Worm (Caenorhabditis elegans) whole organism, L4 larva: ENCODE data around the gene him-10.

Experiments
- F10B5.3 ChIP-seq: sonication (generic microtip); optimal IDR thresholded peaks from 2 replicates; lab custom pipeline; 2016; ENCODE audit warnings: mild to moderate bottlenecking, missing genetic modification characterization, missing compliant biosample characterization
- F37D6.2 ChIP-seq: sonication (generic microtip); optimal IDR thresholded peaks from 2 replicates; lab custom pipeline; 2016; ENCODE audit warnings: mild to moderate bottlenecking, missing genetic modification characterization, missing compliant biosample characterization
- T20F7.1 ChIP-seq: fragments of 200-800 bp; sonication (Bioruptor generic); optimal IDR thresholded peaks from 2 replicates; lab custom pipeline; 2018; ENCODE audit warnings: mild to moderate bottlenecking, missing genetic modification characterization, missing compliant biosample characterization
- Y105C5A.15 ChIP-seq: fragments of 200-800 bp; sonication (Bioruptor generic); IDR thresholded peaks from 2 replicates; pipeline ENCODE4 v1.3.6; 2022; ENCODE audit warnings: missing genetic modification characterization, missing compliant biosample characterization
- Y48G9A.11 ChIP-seq: fragments of 200-800 bp; sonication (Bioruptor generic); IDR thresholded peaks from 2 replicates; pipeline ENCODE4 v1.3.6; 2022; ENCODE audit warnings: missing genetic modification reagents, missing genetic modification characterization, missing compliant biosample characterization
- ZK546.5 ChIP-seq, 2 experiments: sonication (generic microtip); optimal IDR thresholded peaks; 2 replicates each; lab custom pipeline; 2017; ENCODE audit warnings: missing biosample characterization in 2 of 2, missing genetic modification characterization in 2 of 2
- aha-1 ChIP-seq: fragments of 150-350 bp; peaks from one replicate; lab custom pipeline; 2014; ENCODE audit warnings: missing biosample characterization, missing genetic modification characterization
- aly-2 ChIP-seq: sonication (generic microtip); optimal IDR thresholded peaks from 2 replicates; lab custom pipeline; 2018; ENCODE audit warnings: missing biosample characterization, missing genetic modification characterization
- ama-1 ChIP-seq: fragments of 150-350 bp; optimal IDR thresholded peaks from 2 replicates; lab custom pipeline; 2014; ENCODE audit warnings: inconsistent platforms, mixed read lengths
- attf-4 ChIP-seq: sonication (generic microtip); optimal IDR thresholded peaks from 3 replicates; lab custom pipeline; 2017; ENCODE audit warnings: missing biosample characterization, missing genetic modification characterization
- ceh-20 ChIP-seq: fragments of 200-800 bp; sonication (Bioruptor generic); IDR thresholded peaks from 2 replicates; pipeline ENCODE4 v1.3.6; 2022; ENCODE audit warnings: missing genetic modification reagents, missing genetic modification characterization, missing compliant biosample characterization
- ceh-44 ChIP-seq: fragments of 200-800 bp; sonication (Bioruptor generic); IDR thresholded peaks from 2 replicates; pipeline ENCODE4 v1.3.6; 2022; ENCODE audit warnings: missing genetic modification reagents, missing genetic modification characterization, missing compliant biosample characterization
- ceh-62 ChIP-seq: sonication (generic microtip); optimal IDR thresholded peaks from 2 replicates; lab custom pipeline; 2017; ENCODE audit warnings: missing biosample characterization, missing genetic modification characterization
- ces-1 ChIP-seq: fragments of 150-350 bp; sonication (generic microtip); optimal IDR thresholded peaks from 4 replicates; lab custom pipeline; 2014; ENCODE audit warnings: missing biosample characterization, missing genetic modification reagents, missing genetic modification characterization
- daf-12 ChIP-seq: fragments of 150-350 bp; optimal IDR thresholded peaks from 2 replicates; lab custom pipeline; 2014; ENCODE audit warnings: missing biosample characterization, missing genetic modification reagents, missing genetic modification characterization
- daf-19 ChIP-seq: fragments of 200-800 bp; sonication (Bioruptor generic); conservative IDR thresholded peaks from 2 replicates; pipeline ENCODE4 v1.3.6; 2022; ENCODE audit warnings: missing genetic modification characterization, missing compliant biosample characterization
- dmd-6 ChIP-seq: fragments of 200-800 bp; sonication (Bioruptor generic); IDR thresholded peaks from 2 replicates; pipeline ENCODE4 v1.3.6; 2022; ENCODE audit warnings: missing genetic modification reagents, missing genetic modification characterization, missing compliant biosample characterization
- dmd-9 ChIP-seq: fragments of 200-800 bp; sonication (Bioruptor generic); IDR thresholded peaks from 2 replicates; pipeline ENCODE4 v1.3.6; 2022; ENCODE audit warnings: missing genetic modification reagents, missing genetic modification characterization, missing compliant biosample characterization
- dpl-1 ChIP-seq: fragments of 150-350 bp; optimal IDR thresholded peaks from 2 replicates; lab custom pipeline; 2014; ENCODE audit warnings: missing biosample characterization, missing genetic modification reagents, missing genetic modification characterization
- fkh-10 ChIP-seq: fragments of 150-350 bp; optimal IDR thresholded peaks from 2 replicates; lab custom pipeline; 2014; ENCODE audit warnings: missing biosample characterization, missing genetic modification reagents, missing genetic modification characterization
- fos-1 ChIP-seq: fragments of 150-350 bp; optimal IDR thresholded peaks from 2 replicates; lab custom pipeline; 2014; ENCODE audit warnings: missing biosample characterization, missing genetic modification characterization
- gei-8 ChIP-seq: fragments of 200-800 bp; sonication (Bioruptor generic); optimal IDR thresholded peaks from 2 replicates; lab custom pipeline; 2018; ENCODE audit warnings: mild to moderate bottlenecking, missing genetic modification characterization, missing compliant biosample characterization
- hif-1 ChIP-seq, 2 experiments: sonication (generic microtip); optimal IDR thresholded peaks; 2 replicates each; lab custom pipeline; 2016 to 2017; ENCODE audit warnings: missing compliant biosample characterization in 2 of 2, missing genetic modification characterization in 2 of 2, missing genetic modification reagents in 2 of 2, missing genotype in 2 of 2, mild to moderate bottlenecking in 1 of 2
- hlh-11 ChIP-seq: fragments of 200-800 bp; sonication (Bioruptor generic); optimal IDR thresholded peaks from 2 replicates; lab custom pipeline; 2018; ENCODE audit warnings: mild to moderate bottlenecking, missing genetic modification characterization, missing compliant biosample characterization
- hlh-30 ChIP-seq: sonication (generic microtip); optimal IDR thresholded peaks from 2 replicates; lab custom pipeline; 2017; ENCODE audit warnings: antibody characterized with exemption, mild to moderate bottlenecking, missing genetic modification characterization, missing compliant biosample characterization; ENCODE audit not compliant: insufficient read depth
- jun-1 ChIP-seq: fragments of 150-350 bp; optimal IDR thresholded peaks from 2 replicates; lab custom pipeline; 2014; ENCODE audit warnings: missing biosample characterization, missing genetic modification reagents, missing genetic modification characterization
- lin-1 ChIP-seq: fragments of 200-800 bp; sonication (Bioruptor generic); IDR thresholded peaks from 2 replicates; pipeline ENCODE4 v1.3.6; 2022; ENCODE audit warnings: missing genetic modification reagents, missing genetic modification characterization, missing compliant biosample characterization
- lin-13 ChIP-seq: fragments of 150-350 bp; optimal IDR thresholded peaks from 2 replicates; lab custom pipeline; 2014; ENCODE audit warnings: missing biosample characterization, missing genetic modification reagents, missing genetic modification characterization
- lin-29 ChIP-seq: fragments of 200-800 bp; sonication (Bioruptor generic); IDR thresholded peaks from 2 replicates; pipeline ENCODE4 v1.3.6; 2022; ENCODE audit warnings: missing genetic modification reagents, missing genetic modification characterization, missing compliant biosample characterization
- lin-39 ChIP-seq: fragments of 150-350 bp; optimal IDR thresholded peaks from 2 replicates; lab custom pipeline; 2014; ENCODE audit warnings: missing biosample characterization, missing genetic modification reagents, missing genetic modification characterization
- lir-3 ChIP-seq: sonication (generic microtip); optimal IDR thresholded peaks from 2 replicates; lab custom pipeline; 2016; ENCODE audit warnings: mild to moderate bottlenecking, missing genetic modification characterization, missing compliant biosample characterization
- lsy-2 ChIP-seq, 2 experiments: fragments of 150-350 bp in 1 of 2; sonication (generic microtip) in 1 of 2; optimal IDR thresholded peaks; 2 replicates each; lab custom pipeline; 2014 to 2017; ENCODE audit warnings: missing biosample characterization in 2 of 2, missing genetic modification characterization in 2 of 2
- madf-5 ChIP-seq, 2 experiments: fragments of 200-800 bp; sonication (Bioruptor generic); IDR thresholded peaks; 2 replicates each; pipeline ENCODE4 v1.3.6; 2022; ENCODE audit warnings: missing compliant biosample characterization in 2 of 2, missing genetic modification characterization in 2 of 2
- mep-1 ChIP-seq: fragments of 150-350 bp; sonication (generic microtip); optimal IDR thresholded peaks from 3 replicates; lab custom pipeline; 2014; ENCODE audit warnings: missing biosample characterization, missing genetic modification characterization
- mes-2 ChIP-seq: sonication (generic microtip); optimal IDR thresholded peaks from 2 replicates; lab custom pipeline; 2016; ENCODE audit warnings: missing genotype, mild to moderate bottlenecking, missing genetic modification characterization, missing compliant biosample characterization; ENCODE audit not compliant: poor library complexity, severe bottlenecking
- mxl-3 ChIP-seq: fragments of 200-800 bp; sonication (Bioruptor generic); optimal IDR thresholded peaks from 2 replicates; lab custom pipeline; 2018; ENCODE audit warnings: mild to moderate bottlenecking, missing genetic modification characterization, missing compliant biosample characterization
- nhr-10 ChIP-seq: fragments of 150-350 bp; optimal IDR thresholded peaks from 2 replicates; lab custom pipeline; 2014; ENCODE audit warnings: missing biosample characterization, missing genetic modification characterization
- nhr-76 ChIP-seq: fragments of 150-350 bp; optimal IDR thresholded peaks from 2 replicates; lab custom pipeline; 2014; ENCODE audit warnings: missing biosample characterization, missing genetic modification characterization
- nhr-77 ChIP-seq: fragments of 150-350 bp; optimal IDR thresholded peaks from 2 replicates; lab custom pipeline; 2014; ENCODE audit warnings: missing biosample characterization, missing genetic modification characterization
- pha-4 ChIP-seq, 2 experiments: fragments of 150-350 bp in 1 of 2; fragments of 200-800 bp in 1 of 2; sonication (Bioruptor generic) in 1 of 2; IDR thresholded peaks in 1 of 2; optimal IDR thresholded peaks in 1 of 2; 2 replicates each; pipeline versions ENCODE4 v1.3.6 to Lab custom; 2014 to 2022; ENCODE audit warnings: missing genetic modification characterization in 2 of 2, missing genetic modification reagents in 2 of 2, missing biosample characterization in 1 of 2, missing compliant biosample characterization in 1 of 2
- php-3 ChIP-seq: fragments of 200-800 bp; sonication (Bioruptor generic); IDR thresholded peaks from 2 replicates; pipeline ENCODE4 v1.3.6; 2022; ENCODE audit warnings: missing genetic modification reagents, missing genetic modification characterization, missing compliant biosample characterization
- set-16 ChIP-seq: fragments of 200-800 bp; sonication (Bioruptor generic); IDR thresholded peaks from 2 replicates; pipeline ENCODE4 v1.3.6; 2022; ENCODE audit warnings: missing genetic modification reagents, missing genetic modification characterization, missing compliant biosample characterization
- spr-3 ChIP-seq: fragments of 200-800 bp; sonication (Bioruptor generic); optimal IDR thresholded peaks from 2 replicates; lab custom pipeline; 2018; ENCODE audit warnings: mild to moderate bottlenecking, missing genetic modification characterization, missing compliant biosample characterization
- tra-1 ChIP-seq: fragments of 200-800 bp; sonication (Bioruptor generic); IDR thresholded peaks from 2 replicates; pipeline ENCODE4 v1.3.6; 2022; ENCODE audit warnings: missing genetic modification reagents, missing genetic modification characterization, missing compliant biosample characterization
- unc-130 ChIP-seq: sonication (generic microtip); optimal IDR thresholded peaks from 2 replicates; lab custom pipeline; 2016; ENCODE audit warnings: missing genetic modification reagents, missing genetic modification characterization, missing compliant biosample characterization
- unc-39 ChIP-seq: sonication (generic microtip); optimal IDR thresholded peaks from 2 replicates; lab custom pipeline; 2017; ENCODE audit warnings: missing biosample characterization, missing genetic modification characterization
- unc-62 ChIP-seq, 3 experiments: fragments of 150-350 bp in 1 of 3; sonication (generic microtip); optimal IDR thresholded peaks in 2 of 3; peaks in 1 of 3; 1 replicate in 1 of 3; 2 replicates in 2 of 3; lab custom pipeline; 2014 to 2017; ENCODE audit warnings: missing biosample characterization in 3 of 3, missing genetic modification characterization in 3 of 3, missing genetic modification reagents in 3 of 3, missing genotype in 1 of 3
- vab-7 ChIP-seq: fragments of 200-800 bp; sonication (Bioruptor generic); IDR thresholded peaks from 2 replicates; pipeline ENCODE4 v1.3.6; 2022; ENCODE audit warnings: missing genetic modification reagents, missing genetic modification characterization, missing compliant biosample characterization
- zag-1 ChIP-seq: fragments of 150-350 bp; optimal IDR thresholded peaks from 2 replicates; lab custom pipeline; 2014; ENCODE audit warnings: missing biosample characterization, missing genetic modification characterization
- ztf-7 ChIP-seq: fragments of 150-350 bp; optimal IDR thresholded peaks from 2 replicates; lab custom pipeline; 2014; ENCODE audit warnings: missing biosample characterization, missing genetic modification characterization

him-10 gene

ce11 chrIII:5802971-5803370 is at the start of gene him-10, which contains the start of gene polq-1:
Gene him-10 (plus strand): TSS chrIII:5803260.
Gene polq-1 (minus strand): TSS chrIII:5803160.
- TF ChIP-seq zag-1 (tag; lab: Kevin White, UChicago), result no peak
- no peak for TF ChIP-seq ama-1 (lab: Kevin White, UChicago)
- TF ChIP-seq nhr-10 (tag; lab: Kevin White, UChicago), result no peak
- no peak for TF ChIP-seq fos-1
- no peak for TF ChIP-seq F10B5.3 (tag; lab: Kevin White, UChicago)
- peak in 1 of 2 experiments; percentile 38 for TF ChIP-seq hif-1 (tag; optimal IDR thresholded peaks at IDR 0.05; lab: Kevin White, UChicago)
- no peak for TF ChIP-seq lin-29 (GFP tag; lab: Robert Waterston, UW)
- TF ChIP-seq F37D6.2 (tag; lab: Kevin White, UChicago), result no peak
- TF ChIP-seq hlh-30, result peak; percentile 55
- TF ChIP-seq lin-13, result no peak
- no peak for TF ChIP-seq lin-1 (GFP tag; lab: Robert Waterston, UW)
- TF ChIP-seq spr-3 (GFP tag; lab: Kevin White, UChicago), result no peak
- peak; percentile 89 for TF ChIP-seq mes-2
- no peak for TF ChIP-seq ces-1
- TF ChIP-seq dmd-9 (GFP tag; lab: Robert Waterston, UW), result no peak
- no peak for TF ChIP-seq gei-8 (GFP tag; lab: Kevin White, UChicago)
- TF ChIP-seq tra-1, result no peak
- TF ChIP-seq lin-39 (tag; lab: Kevin White, UChicago), result no peak
- TF ChIP-seq unc-130 (GFP tag; lab: Kevin White, UChicago), result peak; percentile 59
- TF ChIP-seq jun-1 (tag; lab: Kevin White, UChicago), result no peak
- TF ChIP-seq dpl-1, result peak; percentile 76
- no peak for TF ChIP-seq lir-3 (tag; lab: Kevin White, UChicago)
- TF ChIP-seq daf-19 (GFP tag; lab: Robert Waterston, UW), result no peak
- no peak for TF ChIP-seq ceh-44 (GFP tag; lab: Robert Waterston, UW)
- no peak for TF ChIP-seq set-16
- TF ChIP-seq ZK546.5 (tag; optimal IDR thresholded peaks at IDR 0.05; lab: Kevin White, UChicago), result no peak

- no peak for TF ChIP-seq fkh-10 (GFP tag; lab: Kevin White, UChicago)
- TF ChIP-seq aha-1, result peak; percentile 32
- peak; percentile 15 for TF ChIP-seq hlh-30
- TF ChIP-seq lin-13, result no peak
- TF ChIP-seq mep-1 (tag; lab: Kevin White, UChicago), result peak; percentile 36
- no peak for TF ChIP-seq ceh-62 (tag; lab: Kevin White, UChicago)
- 0 out of 2 replicates have a peak, but pooled peaks have one; percentile 7 for TF ChIP-seq dmd-6
- no peak for TF ChIP-seq nhr-76 (tag; lab: Kevin White, UChicago)
- no peak for TF ChIP-seq Y105C5A.15
- TF ChIP-seq madf-5 (GFP tag; IDR thresholded peaks at IDR 0.05; lab: Robert Waterston, UW), result no peak
- TF ChIP-seq attf-4 (tag; lab: Kevin White, UChicago), result no peak
- no peak for TF ChIP-seq nhr-77
- peak; percentile 90 for TF ChIP-seq set-16
- TF ChIP-seq Y48G9A.11 (GFP tag; lab: Robert Waterston, UW), result no peak
- no peak for TF ChIP-seq ztf-7 (tag; lab: Kevin White, UChicago)
- 0 out of 2 replicates have a peak, but pooled peaks have one; percentile 11 for TF ChIP-seq vab-7 (GFP tag; lab: Robert Waterston, UW)
- TF ChIP-seq hlh-11, result no peak
- peak; percentile 31 to 33 for TF ChIP-seq lsy-2 (tag; optimal IDR thresholded peaks at IDR 0.05; lab: Kevin White, UChicago)
- no peak for TF ChIP-seq T20F7.1
- TF ChIP-seq pha-4 (GFP tag; IDR thresholded peaks at IDR 0.05; lab: Robert Waterston, UW), result peak; percentile 55; the same call in 1 of the 2 replicates
- no peak for TF ChIP-seq pha-4 (tag; optimal IDR thresholded peaks at IDR 0.05; lab: Kevin White, UChicago)
- TF ChIP-seq lin-39 (tag; lab: Kevin White, UChicago), result no peak
- TF ChIP-seq daf-12 (tag; lab: Kevin White, UChicago), result no peak
- no peak for TF ChIP-seq unc-39
- no peak for TF ChIP-seq daf-19 (GFP tag; lab: Robert Waterston, UW)
- no peak for TF ChIP-seq aly-2 (tag; lab: Kevin White, UChicago)
- TF ChIP-seq php-3 (GFP tag; lab: Robert Waterston, UW), result no peak
- no peak for TF ChIP-seq fos-1
- TF ChIP-seq ces-1, result no peak
- TF ChIP-seq unc-62 (GFP tag; optimal IDR thresholded peaks at IDR 0.05 in 1 of 2; lab: Kevin White, UChicago), result peak in 1 of 2 experiments; percentile 95
- no peak for TF ChIP-seq unc-62 (tag; optimal IDR thresholded peaks at IDR 0.05; lab: Kevin White, UChicago)
- TF ChIP-seq mxl-3 (GFP tag; lab: Kevin White, UChicago), result no peak
- 0 out of 2 replicates have a peak, but pooled peaks have one; percentile 42 for TF ChIP-seq ceh-20 (GFP tag; lab: Robert Waterston, UW)
Measured at ce11 chrIII:5755204-5755603, 47.9 kb upstream of the him-10 start, which contains the start of gene ida-1. Gene ida-1 (plus strand): TSS chrIII:5755539.
